Worm (Caenorhabditis elegans): ENCODE data around the gene F26G1.1.

F26G1.1 gene

ce11 chrII:4786181-4786580, 5.2 kb upstream of the F26G1.1 start, which contains the start of gene msp-3:
Gene msp-3 (minus strand): TSS chrII:4786281.
- no peak for TF ChIP-seq nhr-11 (tag; optimal IDR thresholded peaks at IDR 0.05)
- no peak for TF ChIP-seq ets-4 (tag; optimal IDR thresholded peaks at IDR 0.05)
- no peak for TF ChIP-seq nhr-232 (tag; optimal IDR thresholded peaks at IDR 0.05)
- TF ChIP-seq ceh-30 (tag; optimal IDR thresholded peaks at IDR 0.05) = no peak
- no peak for TF ChIP-seq ceh-6 (GFP tag; optimal IDR thresholded peaks at IDR 0.05)
- TF ChIP-seq eyg-1 (tag; optimal IDR thresholded peaks at IDR 0.05) = no peak
- TF ChIP-seq npax-4 (tag; optimal IDR thresholded peaks at IDR 0.05) = no peak
- no peak for TF ChIP-seq ceh-45 (GFP tag; IDR thresholded peaks at IDR 0.05)
- TF ChIP-seq K02D7.2 (tag; optimal IDR thresholded peaks at IDR 0.05) = no peak
- TF ChIP-seq unc-55 (GFP tag; optimal IDR thresholded peaks at IDR 0.05) = no peak
- no peak for TF ChIP-seq ahr-1 (tag; optimal IDR thresholded peaks at IDR 0.05)
- no peak for TF ChIP-seq K09A11.1 (tag; optimal IDR thresholded peaks at IDR 0.05; ENCODE audit: insufficient read depth)
- no peak for TF ChIP-seq rnt-1 (tag; optimal IDR thresholded peaks at IDR 0.05)
- no peak for TF ChIP-seq pax-1 (tag; optimal IDR thresholded peaks at IDR 0.05)
- TF ChIP-seq lim-6 (tag; optimal IDR thresholded peaks at IDR 0.05) = no peak
- no peak for TF ChIP-seq madf-2 (tag; optimal IDR thresholded peaks at IDR 0.05)

ce11 chrII:4789835-4790343, 1.5 kb upstream of the F26G1.1 start, which contains the start of gene F26G1.15:
Gene F26G1.15 (plus strand): TSS chrII:4790293.
- no peak for TF ChIP-seq fkh-10 (GFP tag; optimal IDR thresholded peaks at IDR 0.05)
- no peak for TF ChIP-seq fkh-6 (tag; optimal IDR thresholded peaks at IDR 0.05)
- TF ChIP-seq pros-1 (tag; optimal IDR thresholded peaks at IDR 0.05) = no peak
- no peak for TF ChIP-seq mec-3 (tag; optimal IDR thresholded peaks at IDR 0.05; ENCODE audit: borderline replicate concordance)
- no peak for TF ChIP-seq sox-4 (tag; optimal IDR thresholded peaks at IDR 0.05)
- no peak for TF ChIP-seq rnt-1 (tag; optimal IDR thresholded peaks at IDR 0.05)
- TF ChIP-seq madf-2 (tag; optimal IDR thresholded peaks at IDR 0.05) = no peak
- TF ChIP-seq gmeb-2 (tag; optimal IDR thresholded peaks at IDR 0.05) = no peak
- no peak for TF ChIP-seq hlh-6 (tag; optimal IDR thresholded peaks at IDR 0.05)
- no peak for TF ChIP-seq ttx-3 (tag; optimal IDR thresholded peaks at IDR 0.05)
- no peak for TF ChIP-seq ceh-9 (tag; optimal IDR thresholded peaks at IDR 0.05)
- no peak for TF ChIP-seq odd-2 (tag; optimal IDR thresholded peaks at IDR 0.05)
- TF ChIP-seq ceh-34 (tag; optimal IDR thresholded peaks at IDR 0.05) = no peak
- TF ChIP-seq K02D7.2 (tag; optimal IDR thresholded peaks at IDR 0.05) = no peak
- TF ChIP-seq fax-1 (tag; optimal IDR thresholded peaks at IDR 0.05) = no peak

ce11 chrII:4790687-4791086, 731 bp upstream of the F26G1.1 start:
- TF ChIP-seq ceh-48 (tag; optimal IDR thresholded peaks at IDR 0.05) (no peak), fkh-6 (tag; optimal IDR thresholded peaks at IDR 0.05) (no peak), lim-6 (tag; optimal IDR thresholded peaks at IDR 0.05) (no peak), madf-2 (tag; optimal IDR thresholded peaks at IDR 0.05) (no peak), elt-4 (tag; optimal IDR thresholded peaks at IDR 0.05) (no peak), hlh-15 (tag; optimal IDR thresholded peaks at IDR 0.05) (no peak), hlh-13 (GFP tag; optimal IDR thresholded peaks at IDR 0.05) (no peak), C08G9.2 (tag; optimal IDR thresholded peaks at IDR 0.05) (no peak), npax-4 (tag; optimal IDR thresholded peaks at IDR 0.05) (no peak), C38D4.7 (GFP tag; optimal IDR thresholded peaks at IDR 0.05) (no peak), gmeb-2 (tag; optimal IDR thresholded peaks at IDR 0.05) (no peak), unc-86 (tag; optimal IDR thresholded peaks at IDR 0.05) (no peak), dmd-4 (tag; optimal IDR thresholded peaks at IDR 0.05; ENCODE audit: borderline replicate concordance) (no peak), ets-4 (tag; optimal IDR thresholded peaks at IDR 0.05) (no peak), tbx-7 (tag; optimal IDR thresholded peaks at IDR 0.05) (no peak), ceh-19 (GFP tag; optimal IDR thresholded peaks at IDR 0.05) (no peak), tbx-2 (tag; optimal IDR thresholded peaks at IDR 0.05) (no peak)
